Fruit fly (Drosophila melanogaster): Measurements from ENCODE around the gene CG13310.

Gene CG13310

DNA sequence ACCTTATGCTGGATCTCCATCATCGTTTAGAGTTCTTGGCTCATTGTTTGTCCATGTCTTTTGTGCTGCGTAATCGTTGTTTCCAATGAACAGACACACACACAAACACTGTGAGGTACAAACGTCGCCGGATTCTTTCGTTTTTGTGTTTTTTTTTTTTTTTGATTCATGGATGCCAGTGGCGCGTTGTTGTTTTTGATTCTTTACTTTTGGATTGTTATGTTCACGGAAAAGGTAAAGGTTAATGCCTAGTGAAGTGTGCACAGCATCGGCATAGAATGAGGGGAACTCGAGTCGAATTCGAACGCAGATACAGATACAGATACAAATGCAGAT is 33.1 kb upstream of the CG13310 start:
- TF ChIP-seq Abd-B (GFP tag; optimal IDR thresholded peaks at IDR 0.05) (no peak), CrebA (GFP tag; optimal IDR thresholded peaks at IDR 0.05; ENCODE audit: borderline replicate concordance) (no peak), GATAd (GFP tag; optimal IDR thresholded peaks at IDR 0.05) (no peak), Hnf4 (GFP tag; optimal IDR thresholded peaks at IDR 0.05) (no peak)

dm6 chr3L:8832737-8833466 is 32.6 kb upstream of the CG13310 start:
- no peak for TF ChIP-seq pan (optimal IDR thresholded peaks at IDR 0.05)
- TF ChIP-seq foxo (GFP tag; optimal IDR thresholded peaks at IDR 0.05): no peak
- TF ChIP-seq HLH106 (tag; optimal IDR thresholded peaks at IDR 0.05): no peak
- no peak for TF ChIP-seq Vsx2 (GFP tag; optimal IDR thresholded peaks at IDR 0.05; ENCODE audit: partially characterized antibody)
- TF ChIP-seq Hr83 (GFP tag; optimal IDR thresholded peaks at IDR 0.05; ENCODE audit: poor library complexity, severe bottlenecking): no peak
- no peak for TF ChIP-seq rgr (GFP tag; optimal IDR thresholded peaks at IDR 0.05)
- TF ChIP-seq psq (GFP tag; optimal IDR thresholded peaks at IDR 0.05): no peak
- no peak for TF ChIP-seq sv (GFP tag; optimal IDR thresholded peaks at IDR 0.05)
- no peak for TF ChIP-seq jim (GFP tag; optimal IDR thresholded peaks at IDR 0.05)
- TF ChIP-seq h (GFP tag; optimal IDR thresholded peaks at IDR 0.05): no peak
- no peak for TF ChIP-seq Dif (GFP tag; optimal IDR thresholded peaks at IDR 0.05; ENCODE audit: partially characterized antibody)
- no peak for TF ChIP-seq brk (GFP tag; optimal IDR thresholded peaks at IDR 0.05)
- no peak for TF ChIP-seq OdsH (GFP tag; optimal IDR thresholded peaks at IDR 0.05)
- no peak for TF ChIP-seq Rel (GFP tag; optimal IDR thresholded peaks at IDR 0.05)
- TF ChIP-seq Rel (tag; optimal IDR thresholded peaks at IDR 0.05): no peak

dm6 chr3L:8830954-8831353 is 30.6 kb upstream of the CG13310 start:
- TF ChIP-seq fru (GFP tag; optimal IDR thresholded peaks at IDR 0.05) (no peak), Jra (GFP tag; optimal IDR thresholded peaks at IDR 0.05) (no peak), Vsx2 (GFP tag; optimal IDR thresholded peaks at IDR 0.05; ENCODE audit: partially characterized antibody) (no peak), br (GFP tag; optimal IDR thresholded peaks at IDR 0.05) (no peak), Hr83 (GFP tag; optimal IDR thresholded peaks at IDR 0.05; ENCODE audit: poor library complexity, severe bottlenecking) (no peak), CG32264 (GFP tag; optimal IDR thresholded peaks at IDR 0.05) (no peak), pan (optimal IDR thresholded peaks at IDR 0.05) (no peak), Mio (GFP tag; optimal IDR thresholded peaks at IDR 0.05) (no peak), tai (GFP tag; optimal IDR thresholded peaks at IDR 0.05) (no peak), woc (GFP tag; optimal IDR thresholded peaks at IDR 0.05) (no peak), Hr78 (GFP tag; optimal IDR thresholded peaks at IDR 0.05) (no peak), HLH106 (tag; optimal IDR thresholded peaks at IDR 0.05) (no peak), sv (GFP tag; optimal IDR thresholded peaks at IDR 0.05) (no peak), Sp1 (GFP tag; optimal IDR thresholded peaks at IDR 0.05) (no peak)

- no peak for TF ChIP-seq CG9705 (GFP tag; optimal IDR thresholded peaks at IDR 0.05)
- TF ChIP-seq Mio (GFP tag; optimal IDR thresholded peaks at IDR 0.05): no peak
- TF ChIP-seq ey (GFP tag; optimal IDR thresholded peaks at IDR 0.05): no peak
- TF ChIP-seq jim (GFP tag; optimal IDR thresholded peaks at IDR 0.05): no peak
- no peak for TF ChIP-seq foxo (GFP tag; optimal IDR thresholded peaks at IDR 0.05)
- no peak for TF ChIP-seq Abd-B (GFP tag; optimal IDR thresholded peaks at IDR 0.05)
- TF ChIP-seq psq (GFP tag; optimal IDR thresholded peaks at IDR 0.05): no peak
- TF ChIP-seq OdsH (GFP tag; optimal IDR thresholded peaks at IDR 0.05): no peak
- no peak for TF ChIP-seq fru (GFP tag; optimal IDR thresholded peaks at IDR 0.05)
These were observed 29.8 kb upstream of the CG13310 start for dm6 chr3L:8830017-8830702.

- TF ChIP-seq CrebA (GFP tag; optimal IDR thresholded peaks at IDR 0.05; ENCODE audit: borderline replicate concordance) (no peak), pan (optimal IDR thresholded peaks at IDR 0.05) (no peak), Hnf4 (GFP tag; optimal IDR thresholded peaks at IDR 0.05) (no peak)
These were observed 29.2 kb upstream of the CG13310 start for dm6 chr3L:8829572-8829971.
